Fruit fly (Drosophila melanogaster): ENCODE results near the gene Alg10.

DNA sequence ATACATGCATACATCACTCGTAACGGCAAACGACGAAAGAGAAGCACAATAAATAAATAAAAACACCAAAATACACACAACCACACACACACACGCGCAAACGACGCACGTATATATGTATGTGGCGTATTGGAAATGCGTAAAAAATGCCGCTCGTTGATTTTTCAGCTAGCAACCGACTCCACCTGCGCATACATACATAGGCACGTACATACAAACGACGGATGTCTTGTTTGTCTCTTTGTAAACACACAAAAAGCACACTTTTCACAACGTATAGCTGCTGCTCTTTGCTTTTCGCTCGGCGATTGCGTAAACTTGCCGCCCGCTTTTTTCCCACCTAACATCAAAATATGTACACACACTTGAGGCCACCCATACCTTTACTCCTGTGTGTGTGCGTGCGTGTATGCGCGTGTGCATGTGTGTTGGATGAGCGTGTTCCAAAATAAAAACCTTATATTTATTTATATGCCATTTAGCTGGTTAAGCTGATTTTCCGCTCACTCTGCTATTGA, 44.8 kb upstream of the Alg10 start:
- TF ChIP-seq h (optimal IDR thresholded peaks at IDR 0.05) (no peak), ttk (optimal IDR thresholded peaks at IDR 0.05) (no peak), psq (optimal IDR thresholded peaks at IDR 0.05) (no peak), insv (optimal IDR thresholded peaks at IDR 0.05) (no peak), Sin3A (optimal IDR thresholded peaks at IDR 0.05) (no peak)

All from Kc167 (cell line).